Worm (Caenorhabditis elegans) whole organism, L4 larva: ENCODE data around the gene nhr-210.

Experiments
- F37D6.2 ChIP-seq: sonication (generic microtip); optimal IDR thresholded peaks from 2 replicates; lab custom pipeline; 2016; ENCODE audit warnings: mild to moderate bottlenecking, missing genetic modification characterization, missing compliant biosample characterization
- F44E2.7 ChIP-seq: fragments of 200-800 bp; sonication (Bioruptor generic); IDR thresholded peaks from 2 replicates; pipeline ENCODE4 v2.1.2; 2022; ENCODE audit warnings: missing genetic modification characterization, missing compliant biosample characterization
- F49E8.2 ChIP-seq: sonication (generic microtip); optimal IDR thresholded peaks from 2 replicates; lab custom pipeline; 2016; ENCODE audit warnings: missing compliant biosample characterization, mild to moderate bottlenecking, missing genetic modification characterization, borderline replicate concordance
- T20F7.1 ChIP-seq: fragments of 200-800 bp; sonication (Bioruptor generic); optimal IDR thresholded peaks from 2 replicates; lab custom pipeline; 2018; ENCODE audit warnings: mild to moderate bottlenecking, missing genetic modification characterization, missing compliant biosample characterization
- T26A8.4 ChIP-seq: fragments of 200-800 bp; sonication (Bioruptor generic); IDR thresholded peaks from 2 replicates; pipeline ENCODE4 v1.3.6; 2022; ENCODE audit warnings: missing genetic modification characterization, missing compliant biosample characterization
- Y75B8A.6 ChIP-seq: fragments of 200-800 bp; sonication (Bioruptor generic); IDR thresholded peaks from 2 replicates; pipeline ENCODE4 v1.3.6; 2022; ENCODE audit warnings: missing genetic modification reagents, missing genetic modification characterization, missing compliant biosample characterization
- ceh-32 ChIP-seq: sonication (generic microtip); optimal IDR thresholded peaks from 2 replicates; lab custom pipeline; 2016; ENCODE audit warnings: mild to moderate bottlenecking, missing genetic modification characterization, missing compliant biosample characterization; ENCODE audit not compliant: poor library complexity
- ceh-44 ChIP-seq: fragments of 200-800 bp; sonication (Bioruptor generic); IDR thresholded peaks from 2 replicates; pipeline ENCODE4 v1.3.6; 2022; ENCODE audit warnings: missing genetic modification reagents, missing genetic modification characterization, missing compliant biosample characterization
- ceh-62 ChIP-seq: sonication (generic microtip); optimal IDR thresholded peaks from 2 replicates; lab custom pipeline; 2017; ENCODE audit warnings: missing biosample characterization, missing genetic modification characterization
- ces-1 ChIP-seq: fragments of 150-350 bp; sonication (generic microtip); optimal IDR thresholded peaks from 4 replicates; lab custom pipeline; 2014; ENCODE audit warnings: missing biosample characterization, missing genetic modification reagents, missing genetic modification characterization
- ctbp-1 ChIP-seq: fragments of 200-800 bp; sonication (Bioruptor generic); IDR thresholded peaks from 2 replicates; pipeline ENCODE4 v1.3.6; 2022; ENCODE audit warnings: missing genetic modification reagents, missing genetic modification characterization, missing compliant biosample characterization
- daf-8 ChIP-seq: fragments of 200-800 bp; sonication (Bioruptor generic); IDR thresholded peaks from 2 replicates; pipeline ENCODE4 v1.3.6; 2022; ENCODE audit warnings: missing genetic modification characterization, missing compliant biosample characterization
- dmd-6 ChIP-seq: fragments of 200-800 bp; sonication (Bioruptor generic); IDR thresholded peaks from 2 replicates; pipeline ENCODE4 v1.3.6; 2022; ENCODE audit warnings: missing genetic modification reagents, missing genetic modification characterization, missing compliant biosample characterization
- dmd-8 ChIP-seq: fragments of 200-800 bp; sonication (Bioruptor generic); IDR thresholded peaks from 2 replicates; pipeline ENCODE4 v1.3.6; 2022; ENCODE audit warnings: missing genetic modification characterization, missing compliant biosample characterization
- dve-1 ChIP-seq: sonication (generic microtip); optimal IDR thresholded peaks from 2 replicates; lab custom pipeline; 2017; ENCODE audit warnings: antibody characterized with exemption, mild to moderate bottlenecking, missing genetic modification characterization, missing compliant biosample characterization; ENCODE audit not compliant: insufficient read depth
- egl-27 ChIP-seq: sonication (generic microtip); optimal IDR thresholded peaks from 3 replicates; lab custom pipeline; 2017; ENCODE audit warnings: missing biosample characterization, missing genetic modification reagents, missing genetic modification characterization
- gei-8 ChIP-seq: fragments of 200-800 bp; sonication (Bioruptor generic); optimal IDR thresholded peaks from 2 replicates; lab custom pipeline; 2018; ENCODE audit warnings: mild to moderate bottlenecking, missing genetic modification characterization, missing compliant biosample characterization
- hif-1 ChIP-seq, 2 experiments: sonication (generic microtip); optimal IDR thresholded peaks; 2 replicates each; lab custom pipeline; 2016 to 2017; ENCODE audit warnings: missing compliant biosample characterization in 2 of 2, missing genetic modification characterization in 2 of 2, missing genetic modification reagents in 2 of 2, missing genotype in 2 of 2, mild to moderate bottlenecking in 1 of 2
- hlh-11 ChIP-seq: fragments of 200-800 bp; sonication (Bioruptor generic); optimal IDR thresholded peaks from 2 replicates; lab custom pipeline; 2018; ENCODE audit warnings: mild to moderate bottlenecking, missing genetic modification characterization, missing compliant biosample characterization
- hlh-30 ChIP-seq: sonication (generic microtip); optimal IDR thresholded peaks from 2 replicates; lab custom pipeline; 2017; ENCODE audit warnings: antibody characterized with exemption, mild to moderate bottlenecking, missing genetic modification characterization, missing compliant biosample characterization; ENCODE audit not compliant: insufficient read depth
- lin-1 ChIP-seq: fragments of 200-800 bp; sonication (Bioruptor generic); IDR thresholded peaks from 2 replicates; pipeline ENCODE4 v1.3.6; 2022; ENCODE audit warnings: missing genetic modification reagents, missing genetic modification characterization, missing compliant biosample characterization
- lin-29 ChIP-seq: fragments of 200-800 bp; sonication (Bioruptor generic); IDR thresholded peaks from 2 replicates; pipeline ENCODE4 v1.3.6; 2022; ENCODE audit warnings: missing genetic modification reagents, missing genetic modification characterization, missing compliant biosample characterization
- lin-38 ChIP-seq: fragments of 200-800 bp; sonication (Bioruptor generic); IDR thresholded peaks from 2 replicates; pipeline ENCODE4 v1.3.6; 2022; ENCODE audit warnings: missing genetic modification reagents, missing genetic modification characterization, missing compliant biosample characterization
- lin-39 ChIP-seq: fragments of 150-350 bp; optimal IDR thresholded peaks from 2 replicates; lab custom pipeline; 2014; ENCODE audit warnings: missing biosample characterization, missing genetic modification reagents, missing genetic modification characterization
- mxl-2 ChIP-seq: fragments of 200-800 bp; sonication (Bioruptor generic); conservative IDR thresholded peaks from 2 replicates; pipeline ENCODE4 v1.3.6; 2022; ENCODE audit warnings: missing genetic modification reagents, missing genetic modification characterization, missing compliant biosample characterization
- nhr-102 ChIP-seq: sonication (generic microtip); optimal IDR thresholded peaks from 2 replicates; lab custom pipeline; 2016; ENCODE audit warnings: mild to moderate bottlenecking, missing genetic modification characterization, moderate library complexity, missing compliant biosample characterization
- nhr-11 ChIP-seq: fragments of 150-350 bp; optimal IDR thresholded peaks from 2 replicates; lab custom pipeline; 2014; ENCODE audit warnings: missing biosample characterization, missing genetic modification characterization
- nhr-111 ChIP-seq: fragments of 200-800 bp; sonication (Bioruptor generic); optimal IDR thresholded peaks from 2 replicates; lab custom pipeline; 2018; ENCODE audit warnings: mild to moderate bottlenecking, missing genetic modification characterization, missing compliant biosample characterization
- nhr-28 ChIP-seq: fragments of 150-350 bp; optimal IDR thresholded peaks from 2 replicates; lab custom pipeline; 2014; ENCODE audit warnings: missing biosample characterization, missing genetic modification characterization
- nhr-76 ChIP-seq: fragments of 150-350 bp; optimal IDR thresholded peaks from 2 replicates; lab custom pipeline; 2014; ENCODE audit warnings: missing biosample characterization, missing genetic modification characterization
- php-3 ChIP-seq: fragments of 200-800 bp; sonication (Bioruptor generic); IDR thresholded peaks from 2 replicates; pipeline ENCODE4 v1.3.6; 2022; ENCODE audit warnings: missing genetic modification reagents, missing genetic modification characterization, missing compliant biosample characterization
- pqm-1 ChIP-seq: sonication (generic microtip); optimal IDR thresholded peaks from 2 replicates; lab custom pipeline; 2017; ENCODE audit warnings: missing biosample characterization, missing genetic modification characterization
- rbr-2 ChIP-seq: sonication (generic microtip); optimal IDR thresholded peaks from 2 replicates; lab custom pipeline; 2016; ENCODE audit warnings: missing genotype, missing genetic modification characterization, missing compliant biosample characterization
- saeg-2 ChIP-seq: fragments of 200-800 bp; sonication (Bioruptor generic); IDR thresholded peaks from 2 replicates; pipeline ENCODE4 v1.3.6; 2022; ENCODE audit warnings: missing genetic modification reagents, missing genetic modification characterization, missing compliant biosample characterization
- set-16 ChIP-seq: fragments of 200-800 bp; sonication (Bioruptor generic); IDR thresholded peaks from 2 replicates; pipeline ENCODE4 v1.3.6; 2022; ENCODE audit warnings: missing genetic modification reagents, missing genetic modification characterization, missing compliant biosample characterization
- skn-1 ChIP-seq: fragments of 150-350 bp; optimal IDR thresholded peaks from 2 replicates; lab custom pipeline; 2014; ENCODE audit warnings: missing biosample characterization, missing genetic modification characterization
- spr-1 ChIP-seq: sonication (generic microtip); optimal IDR thresholded peaks from 2 replicates; lab custom pipeline; 2016; ENCODE audit warnings: mild to moderate bottlenecking, missing genetic modification characterization, missing compliant biosample characterization
- spr-3 ChIP-seq: fragments of 200-800 bp; sonication (Bioruptor generic); optimal IDR thresholded peaks from 2 replicates; lab custom pipeline; 2018; ENCODE audit warnings: mild to moderate bottlenecking, missing genetic modification characterization, missing compliant biosample characterization
- unc-130 ChIP-seq: sonication (generic microtip); optimal IDR thresholded peaks from 2 replicates; lab custom pipeline; 2016; ENCODE audit warnings: missing genetic modification reagents, missing genetic modification characterization, missing compliant biosample characterization
- unc-62 ChIP-seq, 3 experiments: fragments of 150-350 bp in 1 of 3; sonication (generic microtip); optimal IDR thresholded peaks in 2 of 3; peaks in 1 of 3; 1 replicate in 1 of 3; 2 replicates in 2 of 3; lab custom pipeline; 2014 to 2017; ENCODE audit warnings: missing biosample characterization in 3 of 3, missing genetic modification characterization in 3 of 3, missing genetic modification reagents in 3 of 3, missing genotype in 1 of 3
- zip-11 ChIP-seq: fragments of 200-800 bp; sonication (Bioruptor generic); IDR thresholded peaks from 2 replicates; pipeline ENCODE4 v1.3.6; 2022; ENCODE audit warnings: missing genetic modification characterization, missing compliant biosample characterization
- zip-2 ChIP-seq: fragments of 150-350 bp; optimal IDR thresholded peaks from 2 replicates; lab custom pipeline; 2014; ENCODE audit warnings: missing biosample characterization, missing genetic modification characterization
- ztf-11 ChIP-seq: fragments of 150-350 bp; optimal IDR thresholded peaks from 2 replicates; lab custom pipeline; 2014; ENCODE audit warnings: missing biosample characterization, missing genetic modification characterization
- ztf-7 ChIP-seq: fragments of 150-350 bp; optimal IDR thresholded peaks from 2 replicates; lab custom pipeline; 2014; ENCODE audit warnings: missing biosample characterization, missing genetic modification characterization

nhr-210 gene

DNA sequence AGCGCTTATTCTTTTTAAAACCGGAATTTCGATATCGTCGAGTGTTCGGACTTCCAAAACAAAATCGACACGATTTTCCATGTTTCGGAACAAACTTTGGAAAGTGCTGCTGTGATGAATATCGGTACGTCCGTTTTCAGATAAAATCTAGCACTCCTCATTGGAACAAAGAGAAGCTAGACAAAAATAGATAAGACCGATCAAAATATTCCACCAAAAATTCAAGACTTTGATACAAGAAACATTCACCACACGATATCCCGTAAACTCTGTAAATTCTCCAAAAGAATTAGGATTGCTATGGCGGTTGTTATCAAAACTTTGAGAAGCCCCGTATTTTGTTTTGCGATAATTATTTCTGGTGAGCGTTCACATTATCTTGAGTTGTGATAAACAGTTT is 23.8 kb upstream of the nhr-210 start, which contains the start of gene C14C6.3:
Gene C14C6.3 (plus strand): TSS at position 301 of the 400 bp plus-strand sequence.
- TF ChIP-seq ceh-32 (tag; lab: Kevin White, UChicago): no peak
- peak in 1 of 2 experiments; percentile 5 for TF ChIP-seq unc-62 (GFP tag; optimal IDR thresholded peaks at IDR 0.05 in 1 of 2; lab: Kevin White, UChicago)
- TF ChIP-seq unc-62 (tag; optimal IDR thresholded peaks at IDR 0.05; lab: Kevin White, UChicago): no peak

DNA sequence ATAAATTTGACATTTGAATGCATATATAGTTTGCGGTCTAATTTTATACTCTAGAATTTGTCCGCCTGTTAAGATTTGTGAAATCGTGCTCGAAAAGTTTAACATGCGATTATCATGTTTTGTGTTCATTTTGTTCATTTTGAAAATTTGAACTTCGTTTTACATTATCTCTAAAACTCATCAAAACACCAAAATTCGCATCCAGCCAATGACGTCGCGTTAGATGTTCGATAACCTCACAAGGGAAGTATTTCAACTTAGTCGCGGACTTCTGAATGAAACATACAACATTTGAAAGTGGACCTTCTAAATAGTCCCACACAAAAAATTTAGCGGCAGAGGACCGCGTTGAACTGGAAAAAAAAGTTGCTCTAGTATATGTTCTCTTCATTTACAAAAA is 22.1 kb upstream of the nhr-210 start:
- TF ChIP-seq lin-1 (no peak), nhr-11 (tag; lab: Kevin White, UChicago) (no peak), pqm-1 (tag; lab: Kevin White, UChicago) (no peak), rbr-2 (tag; lab: Kevin White, UChicago) (no peak), ces-1 (GFP tag; lab: Kevin White, UChicago) (no peak), T26A8.4 (GFP tag; lab: Robert Waterston, UW) (no peak), nhr-102 (no peak), dmd-6 (GFP tag; lab: Robert Waterston, UW) (no peak), egl-27 (no peak)

DNA sequence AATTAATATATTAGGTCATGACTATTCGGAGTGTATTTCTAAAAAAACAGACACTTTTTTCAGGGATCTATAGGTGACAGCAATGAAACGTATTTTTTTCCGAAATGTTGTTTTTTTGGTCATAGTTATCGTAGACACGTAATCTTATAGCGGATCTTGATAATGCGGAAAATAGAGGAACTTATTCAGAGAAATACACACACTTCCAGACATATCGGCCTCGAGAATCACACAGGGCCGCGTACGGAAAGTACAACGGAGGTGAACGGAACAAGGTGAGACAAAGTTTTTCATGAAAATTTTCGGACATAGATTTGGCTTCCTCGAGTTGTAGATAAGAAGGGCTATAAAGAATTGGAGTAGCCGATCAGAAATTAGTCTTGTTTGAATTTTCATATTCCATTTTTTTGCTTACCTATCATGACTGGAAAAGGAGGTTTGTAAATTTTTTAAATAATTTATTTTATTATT is 19.7 kb upstream of the nhr-210 start, which contains the start of gene nhr-155:
Gene nhr-155 (plus strand): TSS at position 421 of the 471 bp plus-strand sequence.
- no peak for TF ChIP-seq ceh-44 (GFP tag; lab: Robert Waterston, UW)
- no peak for TF ChIP-seq spr-1 (tag; lab: Kevin White, UChicago)
- no peak for TF ChIP-seq F44E2.7 (GFP tag; lab: Robert Waterston, UW)
- TF ChIP-seq T20F7.1: no peak
- TF ChIP-seq lin-39 (tag; lab: Kevin White, UChicago): no peak
- TF ChIP-seq gei-8: no peak
- no peak for TF ChIP-seq lin-29
- TF ChIP-seq mxl-2 (GFP tag; lab: Robert Waterston, UW): no peak
- no peak for TF ChIP-seq daf-8
- TF ChIP-seq nhr-76: no peak
- TF ChIP-seq saeg-2 (GFP tag; lab: Robert Waterston, UW): no peak
- TF ChIP-seq ctbp-1 (GFP tag; lab: Robert Waterston, UW): no peak
- TF ChIP-seq ces-1 (GFP tag; lab: Kevin White, UChicago): no peak

DNA sequence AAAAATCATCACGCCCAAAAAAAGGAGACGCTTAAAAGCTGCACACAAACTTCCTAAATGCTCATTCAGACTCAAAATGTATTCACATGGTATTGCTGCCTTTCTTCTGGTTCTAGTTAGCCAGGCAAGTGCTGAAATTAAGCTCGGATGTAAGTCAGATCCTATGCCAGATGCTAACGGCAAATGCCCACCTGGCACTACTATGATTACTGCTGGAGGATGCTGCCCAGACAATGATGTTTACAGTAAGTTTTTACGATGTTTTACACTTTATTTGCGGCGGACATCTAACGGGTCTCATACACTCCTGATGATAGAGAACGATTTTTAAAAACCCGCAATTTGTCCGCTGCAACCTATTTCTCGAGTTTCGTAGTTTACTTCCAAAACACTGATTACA is 17.2 kb upstream of the nhr-210 start, which contains the start of gene C14C6.5:
Gene C14C6.5 (plus strand): TSS at position 58 of the 400 bp plus-strand sequence.
- TF ChIP-seq dmd-8 (GFP tag; lab: Robert Waterston, UW) (no peak), unc-62 (GFP tag; optimal IDR thresholded peaks at IDR 0.05 in 1 of 2; lab: Kevin White, UChicago) (peak in 1 of 2 experiments; percentile 93), unc-62 (tag; optimal IDR thresholded peaks at IDR 0.05; lab: Kevin White, UChicago) (no peak), set-16 (GFP tag; lab: Robert Waterston, UW) (no peak)

DNA sequence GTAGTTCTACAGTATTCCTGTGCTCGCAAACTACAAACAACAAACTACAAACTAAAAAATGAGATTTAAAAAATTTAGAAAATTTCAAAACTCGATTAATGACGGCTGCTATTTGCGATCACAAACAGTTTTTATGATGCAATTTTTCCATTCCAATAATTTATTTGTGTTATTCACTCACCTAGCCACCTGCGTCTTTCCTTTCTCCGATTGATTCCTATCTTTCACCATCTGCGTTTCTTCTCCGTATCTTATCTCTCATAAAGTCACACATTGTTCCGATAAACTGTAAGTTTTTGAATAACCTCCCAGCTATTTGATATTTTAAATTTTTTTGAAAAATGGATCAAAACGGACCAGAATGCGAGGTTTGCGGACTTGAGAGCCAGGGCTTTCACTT is 14.8 kb upstream of the nhr-210 start, which contains the start of gene nhr-132:
Gene nhr-132 (plus strand): TSS at position 271 of the 400 bp plus-strand sequence.
- TF ChIP-seq lin-38 (GFP tag; lab: Robert Waterston, UW) (no peak), hif-1 (tag; optimal IDR thresholded peaks at IDR 0.05; lab: Kevin White, UChicago) (no peak), F49E8.2 (no peak), hlh-30 (tag; lab: Kevin White, UChicago) (peak; percentile 43), F37D6.2 (no peak), Y75B8A.6 (GFP tag; lab: Robert Waterston, UW) (no peak), dve-1 (tag; lab: Kevin White, UChicago) (peak; percentile 74), spr-3 (no peak), rbr-2 (tag; lab: Kevin White, UChicago) (no peak), skn-1 (tag; lab: Kevin White, UChicago) (no peak), hlh-11 (tag; lab: Kevin White, UChicago) (peak; percentile 67), nhr-111 (no peak), ztf-11 (tag; lab: Kevin White, UChicago) (no peak), unc-130 (GFP tag; lab: Kevin White, UChicago) (no peak), php-3 (peak; percentile 70), ceh-62 (tag; lab: Kevin White, UChicago) (no peak), nhr-102 (peak; percentile 64), ztf-7 (tag; lab: Kevin White, UChicago) (peak; percentile 43), zip-11 (GFP tag; lab: Robert Waterston, UW) (no peak), nhr-28 (peak; percentile 77), zip-2 (peak; percentile 0)
